Fruit fly (Drosophila melanogaster): ENCODE data around the gene CG13445.

Gene CG13445

DNA sequence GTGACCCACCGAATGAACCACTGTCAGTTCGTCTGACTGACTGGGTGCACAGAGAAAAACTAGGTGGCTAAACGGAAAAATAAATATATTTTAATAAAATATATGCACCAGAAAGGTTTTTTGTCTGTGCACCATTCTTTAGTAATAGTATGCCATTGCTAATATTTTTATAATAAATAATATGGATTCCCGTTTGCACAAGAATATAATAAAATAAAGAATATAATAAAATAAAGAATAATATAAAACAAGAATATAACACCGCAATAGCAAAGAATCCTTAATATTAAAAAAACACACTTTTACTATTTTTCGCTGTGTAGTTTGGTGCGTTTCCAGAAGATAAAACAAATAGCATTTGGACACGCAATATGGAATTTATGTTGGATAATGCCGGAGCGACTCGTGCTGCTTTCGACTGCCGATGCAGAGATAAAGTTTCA is 40.3 kb upstream of the CG13445 start (continued):
- TF ChIP-seq sug (tag; optimal IDR thresholded peaks at IDR 0.05) (peak; percentile 21), B-H1 (GFP tag; IDR thresholded peaks at IDR 0.05) (no peak), CG10209 (GFP tag; optimal IDR thresholded peaks at IDR 0.05) (peak; percentile 82), Hsf (GFP tag; optimal IDR thresholded peaks at IDR 0.05) (no peak), CG17328 (GFP tag; IDR thresholded peaks at IDR 0.05) (peak; percentile 57), trem (tag; optimal IDR thresholded peaks at IDR 0.05) (peak; percentile 71), CG15514 (GFP tag; optimal IDR thresholded peaks at IDR 0.05) (peak; percentile 2), ac (GFP tag; optimal IDR thresholded peaks at IDR 0.05) (peak; percentile 47), CG10654 (GFP tag; optimal IDR thresholded peaks at IDR 0.05) (peak; percentile 50), CG17359 (tag; optimal IDR thresholded peaks at IDR 0.05) (peak; percentile 79), Gsc (GFP tag; IDR thresholded peaks at IDR 0.05) (no peak), zfh1 (GFP tag; IDR thresholded peaks at IDR 0.05) (peak; percentile 78; the same call in 2 of the 3 replicates), Tbp (GFP tag; optimal IDR thresholded peaks at IDR 0.05) (no peak), Chrac-16 (GFP tag; optimal IDR thresholded peaks at IDR 0.05) (peak; percentile 33), D (optimal IDR thresholded peaks at IDR 0.05) (no peak), D (GFP tag; optimal IDR thresholded peaks at IDR 0.05) (peak; percentile 80), CG12104 (GFP tag; optimal IDR thresholded peaks at IDR 0.05) (peak; percentile 36), org-1 (GFP tag; optimal IDR thresholded peaks at IDR 0.05) (no peak), sqz (GFP tag; optimal IDR thresholded peaks at IDR 0.05) (peak; percentile 31), CG16815 (GFP tag; optimal IDR thresholded peaks at IDR 0.05) (peak; percentile 44), Spps (tag; optimal IDR thresholded peaks at IDR 0.05) (peak; percentile 78), NfI (GFP tag; optimal IDR thresholded peaks at IDR 0.05) (peak; percentile 17), CG11723 (GFP tag; optimal IDR thresholded peaks at IDR 0.05) (peak; percentile 43), CG30403 (GFP tag; optimal IDR thresholded peaks at IDR 0.05) (peak; percentile 50), Hey (tag; optimal IDR thresholded peaks at IDR 0.05) (no peak), CG2712 (tag; optimal IDR thresholded peaks at IDR 0.05) (peak; percentile 93), CG7928 (GFP tag; optimal IDR thresholded peaks at IDR 0.05) (no peak), lmd (GFP tag; IDR thresholded peaks at IDR 0.05) (peak; percentile 58), caup (GFP tag; optimal IDR thresholded peaks at IDR 0.05; ENCODE audit: severe bottlenecking) (peak; percentile 52), emc (GFP tag; optimal IDR thresholded peaks at IDR 0.05) (no peak), Hr3 (GFP tag; optimal IDR thresholded peaks at IDR 0.05) (peak; percentile 56), sisA (GFP tag; IDR thresholded peaks at IDR 0.05) (peak; percentile 51; the same call in 1 of the 2 replicates), Ets65A (GFP tag) (no peak), Vsx1 (GFP tag; optimal IDR thresholded peaks at IDR 0.05) (peak; percentile 46), MBD-R2 (GFP tag; IDR thresholded peaks at IDR 0.05) (peak; percentile 26; the same call in 1 of the 2 replicates), CG6791 (GFP tag; IDR thresholded peaks at IDR 0.05; ENCODE audit: partially characterized antibody) (no peak), CG31441 (GFP tag; IDR thresholded peaks at IDR 0.05) (peak; percentile 85)

DNA sequence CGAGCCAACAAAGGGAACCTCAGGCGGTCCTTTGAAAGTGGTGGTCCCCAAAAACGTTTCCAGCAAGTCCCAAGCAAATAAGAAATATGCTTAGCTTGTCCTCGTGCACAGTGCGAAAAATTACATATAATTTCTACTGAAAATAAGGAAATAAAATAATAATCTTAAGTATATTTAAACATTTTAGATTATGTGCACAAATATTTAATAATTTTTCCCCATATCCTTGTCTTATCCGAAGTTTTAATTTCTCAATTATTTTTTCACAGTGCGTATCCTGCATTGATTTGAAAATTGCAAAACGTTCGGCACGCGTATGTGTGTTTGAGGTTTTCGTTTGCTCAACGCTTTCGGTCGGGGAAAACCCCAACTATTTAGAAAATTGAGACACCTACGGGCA is 37.7 kb upstream of the CG13445 start:
- TF ChIP-seq Ptx1 (GFP tag; IDR thresholded peaks at IDR 0.05), result 0 out of 2 replicates have a peak, but pooled peaks have one; percentile 13
- no peak for TF ChIP-seq Hmx (GFP tag; optimal IDR thresholded peaks at IDR 0.05)
- TF ChIP-seq NK7.1 (GFP tag; optimal IDR thresholded peaks at IDR 0.05), result no peak
- peak; percentile 18 for TF ChIP-seq Fer1 (GFP tag; optimal IDR thresholded peaks at IDR 0.05)
- peak; percentile 2 for TF ChIP-seq CG17359 (tag; optimal IDR thresholded peaks at IDR 0.05)
- TF ChIP-seq tgo (GFP tag; IDR thresholded peaks at IDR 0.05), result no peak
- TF ChIP-seq CG1647 (GFP tag; optimal IDR thresholded peaks at IDR 0.05), result no peak
- TF ChIP-seq unpg (GFP tag; optimal IDR thresholded peaks at IDR 0.05), result peak; percentile 10
- peak; percentile 46 for TF ChIP-seq lab (GFP tag; optimal IDR thresholded peaks at IDR 0.05)
- TF ChIP-seq CG7556 (GFP tag; optimal IDR thresholded peaks at IDR 0.05), result peak; percentile 11
- TF ChIP-seq CG6689 (GFP tag; IDR thresholded peaks at IDR 0.05), result peak; percentile 34; the same call in 1 of the 2 replicates
- peak; percentile 18; the same call in 1 of the 2 replicates for TF ChIP-seq Xrp1 (GFP tag; IDR thresholded peaks at IDR 0.05)
- TF ChIP-seq CG31441 (GFP tag; IDR thresholded peaks at IDR 0.05), result 0 out of 2 replicates have a peak, but pooled peaks have one; percentile 18
- peak; percentile 50; the same call in 2 of the 3 replicates for TF ChIP-seq row (GFP tag; IDR thresholded peaks at IDR 0.05)
- peak; percentile 18 for TF ChIP-seq CG2120 (GFP tag; optimal IDR thresholded peaks at IDR 0.05)
- TF ChIP-seq CG11504 (tag; optimal IDR thresholded peaks at IDR 0.05), result peak; percentile 44
- TF ChIP-seq CG18599 (GFP tag; optimal IDR thresholded peaks at IDR 0.05), result peak; percentile 41
- TF ChIP-seq Hand (GFP tag; optimal IDR thresholded peaks at IDR 0.05), result peak; percentile 3
